Worm (Caenorhabditis elegans): ENCODE data around the gene mak-1.

mak-1 gene

DNA sequence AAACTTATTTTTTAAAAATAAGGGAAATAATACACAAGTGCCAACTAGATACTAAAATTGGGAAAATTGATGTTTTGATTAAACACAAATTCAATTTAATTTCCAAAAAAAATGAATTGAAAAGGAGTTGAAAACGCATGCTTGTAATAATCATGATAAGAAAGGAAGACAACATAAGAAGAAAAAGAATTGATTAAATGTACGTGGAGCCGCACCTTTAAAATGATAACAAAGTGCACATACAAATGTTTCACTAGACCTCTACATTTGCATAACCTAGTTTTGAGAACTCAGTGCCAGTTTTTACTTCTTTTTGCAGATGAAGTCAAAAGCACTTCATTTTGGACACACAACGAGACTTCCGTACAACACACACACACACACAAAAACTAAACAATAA is 17.9 kb downstream of the mak-1 start:
- TF ChIP-seq W03F9.2 (tag; optimal IDR thresholded peaks at IDR 0.05): no peak
- no peak for TF ChIP-seq dao-5 (tag; optimal IDR thresholded peaks at IDR 0.05)
- no peak for TF ChIP-seq him-1 (tag; optimal IDR thresholded peaks at IDR 0.05)

DNA sequence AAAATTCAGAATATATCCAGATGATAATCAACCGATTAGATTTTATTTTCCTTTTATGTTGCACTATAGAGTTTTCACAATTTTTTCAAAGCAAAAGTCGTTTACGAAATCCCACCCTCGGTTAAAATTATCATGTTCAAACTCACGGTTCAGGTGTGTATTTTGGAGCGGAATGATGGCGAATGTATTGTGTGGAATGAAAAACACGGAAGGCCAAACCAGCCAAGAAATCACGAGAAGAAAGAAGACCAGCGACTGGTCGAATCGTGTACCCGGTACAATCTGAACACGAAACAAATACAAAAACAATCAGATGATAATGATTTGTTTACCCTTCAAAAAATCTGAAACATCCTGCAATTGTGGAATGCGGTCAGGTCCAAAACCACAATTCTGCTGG is 19.5 kb downstream of the mak-1 start:
- TF ChIP-seq him-1 (tag; optimal IDR thresholded peaks at IDR 0.05): no peak
- no peak for TF ChIP-seq dao-5 (tag; optimal IDR thresholded peaks at IDR 0.05)
- no peak for TF ChIP-seq W03F9.2 (tag; optimal IDR thresholded peaks at IDR 0.05)

DNA sequence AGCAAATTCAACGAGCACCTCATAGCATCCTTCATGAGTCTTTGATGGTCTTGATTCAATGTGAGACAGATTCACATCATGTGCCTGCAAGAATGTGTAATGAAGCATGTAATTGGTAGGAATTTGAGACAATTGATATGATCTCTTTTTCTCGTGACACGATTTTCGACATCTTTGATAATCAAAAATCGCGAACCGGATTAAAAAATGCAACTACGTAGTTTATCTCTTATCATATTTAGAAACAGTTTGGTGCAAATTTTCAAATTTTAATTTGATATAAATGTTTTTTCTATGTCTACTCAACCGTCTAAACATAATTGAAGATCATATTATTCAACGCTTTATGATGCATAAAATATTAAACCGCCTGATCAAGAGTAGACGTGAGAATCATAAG is 20.5 kb downstream of the mak-1 start:
- no peak for TF ChIP-seq dao-5 (tag; optimal IDR thresholded peaks at IDR 0.05)
- no peak for TF ChIP-seq him-1 (tag; optimal IDR thresholded peaks at IDR 0.05)

DNA sequence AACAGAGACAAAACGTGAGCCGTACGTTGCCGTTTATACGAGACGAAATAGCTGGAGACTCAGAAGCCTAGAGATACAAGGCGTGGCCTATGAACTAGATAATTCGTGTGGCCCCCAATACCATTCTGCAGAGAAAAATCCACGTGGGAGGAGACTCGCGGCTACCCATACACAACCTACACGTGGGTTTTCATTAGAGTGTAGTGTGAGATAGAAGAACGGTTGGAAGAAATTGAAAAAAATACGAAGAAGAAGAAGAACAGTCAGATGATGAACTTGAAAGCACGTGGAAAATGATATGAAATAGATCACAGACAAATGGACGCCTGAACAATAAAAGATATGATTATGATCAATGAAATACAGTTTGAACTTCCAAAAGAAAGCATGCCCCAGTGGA is 21.3 kb downstream of the mak-1 start:
- TF ChIP-seq W03F9.2 (tag; optimal IDR thresholded peaks at IDR 0.05): no peak
- no peak for TF ChIP-seq dao-5 (tag; optimal IDR thresholded peaks at IDR 0.05)
- no peak for TF ChIP-seq him-1 (tag; optimal IDR thresholded peaks at IDR 0.05)

DNA sequence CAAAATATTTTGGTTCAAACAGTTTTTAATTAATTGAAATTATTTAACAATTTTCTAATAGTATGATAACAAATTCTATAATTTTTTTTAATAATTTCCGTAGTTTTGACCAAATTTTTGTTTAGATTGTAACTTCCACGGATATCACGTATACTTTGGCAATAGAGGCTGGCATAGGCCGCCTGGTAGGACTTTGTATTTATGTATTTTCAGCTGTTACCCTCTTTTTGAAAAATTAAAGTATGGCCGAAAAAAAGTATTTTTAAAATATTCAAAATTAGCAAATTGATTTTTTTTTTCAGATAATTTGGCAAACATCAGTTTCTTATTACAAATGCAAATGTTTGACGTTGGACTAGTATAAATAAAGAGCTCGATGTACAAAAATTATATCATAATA is 22.6 kb downstream of the mak-1 start, which contains the start of the genes nsph-1.1 and K08F8.15:
Gene nsph-1.1, plus strand, starts transcription at position 301 of the 400 bp plus-strand sequence.
Gene K08F8.15, plus strand, starts transcription at position 335 of the 400 bp plus-strand sequence.
- TF ChIP-seq him-1 (tag; optimal IDR thresholded peaks at IDR 0.05) (no peak), dao-5 (tag; optimal IDR thresholded peaks at IDR 0.05) (no peak), W03F9.2 (tag; optimal IDR thresholded peaks at IDR 0.05) (no peak)

DNA sequence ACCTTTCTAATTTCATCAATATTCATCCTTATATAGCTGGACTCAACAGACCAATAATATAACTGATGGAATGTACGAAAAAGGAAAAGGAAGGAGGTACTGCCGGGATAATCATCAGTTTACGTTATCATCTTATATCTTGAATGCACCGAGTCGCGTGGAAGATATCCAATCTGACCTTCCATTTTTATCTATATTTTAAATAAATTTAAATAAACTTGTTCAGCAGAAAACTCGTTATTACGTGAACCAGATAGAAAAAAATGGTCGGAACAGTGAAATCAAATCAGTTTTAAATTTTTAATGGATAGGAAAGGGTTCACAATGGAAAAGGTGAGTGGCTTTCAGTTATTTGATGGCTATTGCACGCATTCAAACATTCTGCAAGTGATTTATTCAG is 23.0 kb downstream of the mak-1 start, which contains the start of gene pah-1:
Gene pah-1, minus strand, starts transcription at position 101 of the 400 bp plus-strand sequence.
- TF ChIP-seq dao-5 (tag; optimal IDR thresholded peaks at IDR 0.05): no peak
- no peak for TF ChIP-seq him-1 (tag; optimal IDR thresholded peaks at IDR 0.05)
- no peak for TF ChIP-seq W03F9.2 (tag; optimal IDR thresholded peaks at IDR 0.05)

DNA sequence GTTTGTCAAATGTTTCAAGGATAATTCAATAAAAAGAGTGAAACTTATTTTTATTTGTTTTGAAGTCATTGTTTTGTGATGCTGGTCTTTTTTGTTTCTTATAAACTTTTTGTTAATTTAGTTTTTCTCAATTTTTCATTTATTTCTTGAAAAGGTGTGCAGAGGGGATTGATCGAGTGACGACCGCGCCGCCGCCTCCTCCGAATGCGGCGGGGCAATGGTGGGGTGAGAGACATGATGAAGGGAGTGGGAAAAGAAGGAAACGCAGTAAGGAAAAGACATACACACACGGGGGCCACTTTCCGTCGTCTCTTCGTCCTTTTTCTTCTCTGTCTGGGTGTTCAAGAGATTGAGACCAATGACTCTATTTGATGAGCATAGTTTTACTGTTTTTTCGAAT is 25.5 kb downstream of the mak-1 start:
- TF ChIP-seq W03F9.2 (tag; optimal IDR thresholded peaks at IDR 0.05) (no peak), him-1 (tag; optimal IDR thresholded peaks at IDR 0.05) (no peak), dao-5 (tag; optimal IDR thresholded peaks at IDR 0.05) (no peak)

DNA sequence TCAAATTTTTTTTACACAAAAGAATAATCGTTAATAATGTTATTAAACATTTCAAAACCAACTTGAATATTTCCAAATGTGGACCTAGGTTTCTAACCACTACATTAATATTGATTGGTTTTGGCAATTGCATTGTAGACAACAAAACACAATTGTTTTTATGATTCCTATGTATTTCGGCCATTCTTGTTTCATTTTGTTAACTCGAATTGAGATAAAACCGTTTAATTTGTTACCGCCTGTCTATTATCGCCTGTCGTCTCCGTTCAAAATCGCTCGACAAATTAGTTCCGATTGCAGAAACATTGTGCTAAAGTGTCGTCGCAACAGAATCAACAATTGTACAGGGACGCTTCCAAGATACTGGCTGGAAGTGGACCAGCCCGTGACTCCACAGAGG is 26.8 kb downstream of the mak-1 start, which contains the start of gene let-19:
Gene let-19, plus strand, starts transcription at position 301 of the 400 bp plus-strand sequence.
- TF ChIP-seq W03F9.2 (tag; optimal IDR thresholded peaks at IDR 0.05) (no peak), him-1 (tag; optimal IDR thresholded peaks at IDR 0.05) (no peak), dao-5 (tag; optimal IDR thresholded peaks at IDR 0.05) (no peak)

DNA sequence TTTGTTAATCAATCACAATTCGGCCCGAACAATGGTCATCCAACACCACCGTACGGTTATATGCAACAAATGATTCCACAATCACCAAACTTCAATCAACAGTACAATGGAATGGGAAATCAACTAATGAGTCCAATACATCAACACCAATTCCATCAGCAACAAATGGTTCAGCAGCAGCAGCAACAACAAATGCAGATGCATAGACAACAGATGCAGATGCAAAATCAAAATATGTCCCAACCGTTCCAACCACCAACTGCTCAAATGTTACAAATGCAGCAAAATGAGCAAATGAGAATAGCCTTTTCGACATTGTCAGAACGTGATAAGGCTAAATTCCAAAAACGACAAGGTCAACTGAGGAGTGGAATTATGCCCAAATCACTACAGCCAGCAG is 32.6 kb downstream of the mak-1 start:
- TF ChIP-seq him-1 (tag; optimal IDR thresholded peaks at IDR 0.05) (no peak), dao-5 (tag; optimal IDR thresholded peaks at IDR 0.05) (no peak), W03F9.2 (tag; optimal IDR thresholded peaks at IDR 0.05) (no peak)

DNA sequence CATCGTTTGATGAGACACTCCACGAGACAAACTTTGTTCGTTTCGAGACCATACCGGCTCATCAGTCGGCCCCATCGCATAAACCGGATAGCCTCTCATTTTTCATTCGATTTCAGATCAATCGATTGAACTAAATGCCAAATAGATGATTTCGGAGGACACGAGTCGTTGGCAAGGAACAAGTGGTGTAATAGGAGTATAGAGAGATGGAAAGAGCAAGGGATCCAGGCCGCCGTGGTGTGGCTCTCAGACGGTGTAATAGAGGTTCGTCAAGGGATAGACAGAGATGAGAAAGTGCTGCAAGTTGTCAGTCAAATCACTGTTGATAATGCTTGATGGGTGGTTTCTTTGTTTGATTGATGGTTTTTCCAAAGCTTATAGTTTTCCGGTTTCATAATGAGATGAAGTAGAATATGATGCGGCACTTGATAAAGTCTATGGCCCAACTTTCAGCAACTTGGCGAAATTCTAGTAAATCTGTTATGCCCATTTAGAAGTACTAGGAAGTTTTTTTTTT is 39.6 kb downstream of the mak-1 start, which contains the start of gene sgn-1:
Gene sgn-1, minus strand, starts transcription at position 220 of the 517 bp plus-strand sequence.
- TF ChIP-seq him-1 (tag; optimal IDR thresholded peaks at IDR 0.05) (no peak), dao-5 (tag; optimal IDR thresholded peaks at IDR 0.05) (no peak), W03F9.2 (tag; optimal IDR thresholded peaks at IDR 0.05) (no peak)

DNA sequence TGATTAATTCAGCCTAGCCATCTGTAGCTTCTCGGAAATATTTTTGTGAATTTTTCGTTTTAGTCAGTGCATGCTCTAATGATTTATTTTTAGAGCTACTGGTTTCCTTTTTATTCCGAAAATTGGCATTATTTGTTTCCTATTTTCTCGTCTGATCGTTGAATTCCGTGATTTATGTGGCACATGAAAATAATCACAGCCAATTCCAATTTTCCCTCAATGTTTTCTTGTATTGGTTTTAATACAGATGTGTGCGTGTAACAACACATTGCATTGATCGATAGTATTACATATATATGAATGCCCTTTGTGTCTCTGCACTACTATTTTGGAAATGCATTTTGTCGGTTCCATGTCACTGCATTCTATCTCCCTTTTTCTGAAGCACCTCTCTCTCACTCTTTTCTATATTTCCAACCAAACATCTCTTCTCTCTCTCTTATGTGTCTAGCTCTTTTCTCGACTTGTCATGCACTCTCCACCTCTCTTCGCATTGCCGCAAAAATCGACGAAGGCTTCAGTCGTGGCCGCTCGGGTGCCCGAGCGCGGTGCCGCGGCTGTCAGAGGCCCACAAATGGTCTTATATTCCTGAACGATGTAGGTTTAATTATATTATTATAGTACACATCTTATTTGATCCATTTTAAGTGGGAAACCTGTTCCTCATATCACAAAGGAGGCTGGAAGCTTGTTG is 40.5 kb downstream of the mak-1 start:
- TF ChIP-seq W03F9.2 (tag; optimal IDR thresholded peaks at IDR 0.05) (no peak), dao-5 (tag; optimal IDR thresholded peaks at IDR 0.05) (no peak), him-1 (tag; optimal IDR thresholded peaks at IDR 0.05) (peak; percentile 56)

DNA sequence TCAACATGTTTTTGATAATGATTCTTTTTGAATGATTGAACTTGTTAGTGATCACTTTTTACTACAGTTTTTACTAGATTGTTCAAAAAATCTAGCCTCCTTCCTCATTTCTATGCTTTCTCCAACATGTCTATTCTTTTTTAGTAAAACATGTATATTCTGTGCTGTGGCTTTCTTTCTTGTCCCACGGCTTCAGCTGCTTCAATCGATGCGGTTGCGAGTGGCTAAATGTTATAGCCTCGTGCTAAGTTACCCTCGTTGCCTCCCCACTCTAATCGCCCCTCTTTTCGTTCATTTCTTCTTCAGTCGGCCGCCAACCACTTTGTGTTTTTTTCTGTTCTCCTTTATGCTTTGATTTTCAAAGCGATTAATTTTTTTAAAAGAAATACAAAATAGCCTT is 42.0 kb downstream of the mak-1 start:
- TF ChIP-seq W03F9.2 (tag; optimal IDR thresholded peaks at IDR 0.05) (no peak), him-1 (tag; optimal IDR thresholded peaks at IDR 0.05) (no peak), dao-5 (tag; optimal IDR thresholded peaks at IDR 0.05) (no peak)

DNA sequence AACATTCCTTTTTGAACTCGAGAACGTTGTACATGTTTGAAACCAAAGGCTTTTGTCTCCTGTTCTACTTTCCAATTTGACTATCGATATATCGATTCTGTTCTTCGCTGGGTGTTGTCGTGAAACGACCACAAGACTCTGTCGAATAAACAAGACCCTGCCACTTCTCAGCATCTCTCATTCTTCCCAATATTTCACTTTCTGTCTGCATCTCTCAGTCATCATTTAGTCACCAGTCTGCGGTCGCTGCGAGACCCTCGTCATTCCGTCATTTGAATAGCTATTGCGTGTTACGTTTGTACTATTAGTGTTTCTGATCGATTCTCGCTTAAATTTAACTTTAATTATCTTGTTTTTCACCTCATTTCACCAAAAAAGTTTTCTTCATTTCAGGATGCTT is 43.5 kb downstream of the mak-1 start:
- TF ChIP-seq dao-5 (tag; optimal IDR thresholded peaks at IDR 0.05) (no peak), W03F9.2 (tag; optimal IDR thresholded peaks at IDR 0.05) (peak; percentile 84), him-1 (tag; optimal IDR thresholded peaks at IDR 0.05) (peak; percentile 68)

DNA sequence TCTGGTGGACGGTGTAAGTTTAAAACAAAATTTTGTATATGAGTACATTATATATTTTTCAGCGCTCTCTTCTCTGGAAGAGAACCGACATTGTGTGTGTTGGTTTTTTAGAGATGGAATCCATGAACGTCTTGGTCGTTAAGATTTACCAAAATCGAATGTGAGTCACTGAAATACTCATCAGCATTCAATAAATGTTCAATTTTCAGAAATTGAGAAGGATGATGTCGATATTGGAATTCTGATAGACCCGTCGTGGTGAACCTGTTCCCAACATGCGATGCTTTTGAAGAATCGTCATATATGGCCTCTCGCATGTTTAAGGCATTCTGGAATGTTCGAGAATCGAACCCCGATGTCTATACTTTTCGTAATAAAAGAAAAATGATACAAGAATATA is 44.9 kb downstream of the mak-1 start:
- TF ChIP-seq him-1 (tag; optimal IDR thresholded peaks at IDR 0.05): no peak
